Worm (Caenorhabditis elegans) whole organism, late embryonic: ENCODE results near the gene F38B2.2.

Source experiments
- C08G9.2 ChIP-seq: sonication (generic microtip); optimal IDR thresholded peaks from 2 replicates; lab custom pipeline; 2016; ENCODE audit warnings: mild to moderate bottlenecking, missing genetic modification characterization, moderate library complexity, missing compliant biosample characterization
- F13H6.1 ChIP-seq: sonication (generic microtip); optimal IDR thresholded peaks from 2 replicates; lab custom pipeline; 2016; ENCODE audit warnings: missing genetic modification characterization, missing compliant biosample characterization
- K02D7.2 ChIP-seq: sonication (generic microtip); optimal IDR thresholded peaks from 2 replicates; lab custom pipeline; 2017; ENCODE audit warnings: mild to moderate bottlenecking, missing genetic modification characterization, missing compliant biosample characterization
- T23F11.4 ChIP-seq: fragments of 200-800 bp; sonication (Bioruptor generic); optimal IDR thresholded peaks from 2 replicates; lab custom pipeline; 2018; ENCODE audit warnings: mild to moderate bottlenecking, missing genetic modification characterization, missing compliant biosample characterization
- ahr-1 ChIP-seq: sonication (generic microtip); optimal IDR thresholded peaks from 2 replicates; lab custom pipeline; 2016; ENCODE audit warnings: missing genetic modification characterization, missing compliant biosample characterization
- ama-1 ChIP-seq: fragments of 150-350 bp; optimal IDR thresholded peaks from 2 replicates; lab custom pipeline; 2014
- ceh-18 ChIP-seq: sonication (generic microtip); optimal IDR thresholded peaks from 2 replicates; lab custom pipeline; 2016; ENCODE audit warnings: missing genetic modification characterization, missing compliant biosample characterization
- ceh-19 ChIP-seq: fragments of 200-800 bp; sonication (Bioruptor generic); optimal IDR thresholded peaks from 2 replicates; lab custom pipeline; 2018; ENCODE audit warnings: mild to moderate bottlenecking, missing genetic modification characterization, missing compliant biosample characterization
- ceh-2 ChIP-seq: sonication (generic microtip); optimal IDR thresholded peaks from 2 replicates; lab custom pipeline; 2016; ENCODE audit warnings: missing genotype, missing genetic modification characterization, missing compliant biosample characterization
- ceh-24 ChIP-seq: sonication (generic microtip); optimal IDR thresholded peaks from 2 replicates; lab custom pipeline; 2016; ENCODE audit warnings: mild to moderate bottlenecking, missing genetic modification characterization, missing compliant biosample characterization
- ceh-30 ChIP-seq: fragments of 150-350 bp; optimal IDR thresholded peaks from 2 replicates; lab custom pipeline; 2014; ENCODE audit warnings: missing biosample characterization, missing genetic modification characterization
- ceh-31 ChIP-seq: sonication (generic microtip); optimal IDR thresholded peaks from 2 replicates; lab custom pipeline; 2016; ENCODE audit warnings: missing genetic modification characterization, missing compliant biosample characterization
- ceh-34 ChIP-seq: sonication (generic microtip); optimal IDR thresholded peaks from 2 replicates; lab custom pipeline; 2016; ENCODE audit warnings: mild to moderate bottlenecking, missing genetic modification characterization, missing compliant biosample characterization
- ceh-45 ChIP-seq: fragments of 200-800 bp; sonication (Bioruptor generic); IDR thresholded peaks from 2 replicates; pipeline ENCODE4 v1.3.6; 2022; ENCODE audit warnings: missing genetic modification reagents, missing genetic modification characterization, missing compliant biosample characterization
- ceh-48 ChIP-seq: sonication (generic microtip); optimal IDR thresholded peaks from 2 replicates; lab custom pipeline; 2016; ENCODE audit warnings: missing genetic modification characterization, inconsistent platforms, missing compliant biosample characterization
- ceh-6 ChIP-seq: fragments of 200-800 bp; sonication (Bioruptor generic); optimal IDR thresholded peaks from 2 replicates; lab custom pipeline; 2018; ENCODE audit warnings: mild to moderate bottlenecking, missing genetic modification characterization, missing compliant biosample characterization
- ceh-9 ChIP-seq: sonication (generic microtip); optimal IDR thresholded peaks from 2 replicates; lab custom pipeline; 2016; ENCODE audit warnings: mild to moderate bottlenecking, missing genetic modification characterization, inconsistent platforms, missing compliant biosample characterization
- che-1 ChIP-seq: sonication (generic microtip); optimal IDR thresholded peaks from 2 replicates; lab custom pipeline; 2016; ENCODE audit warnings: mild to moderate bottlenecking, missing genetic modification characterization, missing compliant biosample characterization
- elt-2 ChIP-seq: sonication (generic microtip); optimal IDR thresholded peaks from 2 replicates; lab custom pipeline; 2016; ENCODE audit warnings: missing genetic modification reagents, missing genetic modification characterization, missing compliant biosample characterization
- elt-4 ChIP-seq: sonication (generic microtip); optimal IDR thresholded peaks from 2 replicates; lab custom pipeline; 2016; ENCODE audit warnings: missing genetic modification characterization, missing compliant biosample characterization
- ets-4 ChIP-seq: sonication (generic microtip); optimal IDR thresholded peaks from 2 replicates; lab custom pipeline; 2016; ENCODE audit warnings: missing genetic modification characterization, missing compliant biosample characterization
- fax-1 ChIP-seq: sonication (generic microtip); optimal IDR thresholded peaks from 2 replicates; lab custom pipeline; 2016; ENCODE audit warnings: missing genotype, missing genetic modification characterization, missing compliant biosample characterization
- fkh-10 ChIP-seq: fragments of 150-350 bp; optimal IDR thresholded peaks from 2 replicates; lab custom pipeline; 2014; ENCODE audit warnings: missing biosample characterization, missing genetic modification reagents, missing genetic modification characterization
- fkh-6 ChIP-seq: sonication (generic microtip); optimal IDR thresholded peaks from 2 replicates; lab custom pipeline; 2016; ENCODE audit warnings: missing genetic modification characterization, missing compliant biosample characterization
- hlh-13 ChIP-seq: fragments of 200-800 bp; sonication (Bioruptor generic); optimal IDR thresholded peaks from 2 replicates; lab custom pipeline; 2018; ENCODE audit warnings: mild to moderate bottlenecking, missing genetic modification characterization, missing compliant biosample characterization
- hlh-15 ChIP-seq: sonication (generic microtip); optimal IDR thresholded peaks from 2 replicates; lab custom pipeline; 2016; ENCODE audit warnings: missing genetic modification characterization, missing compliant biosample characterization
- hlh-6 ChIP-seq: sonication (generic microtip); optimal IDR thresholded peaks from 2 replicates; lab custom pipeline; 2016; ENCODE audit warnings: missing genotype, missing genetic modification characterization, missing compliant biosample characterization
- hlh-8 ChIP-seq: sonication (generic microtip); optimal IDR thresholded peaks from 2 replicates; lab custom pipeline; 2016; ENCODE audit warnings: missing genotype, missing genetic modification characterization, missing compliant biosample characterization
- mec-3 ChIP-seq: sonication (generic microtip); optimal IDR thresholded peaks from 2 replicates; lab custom pipeline; 2016; ENCODE audit warnings: borderline replicate concordance, missing genetic modification characterization, missing compliant biosample characterization
- nfya-1 ChIP-seq: sonication (generic microtip); optimal IDR thresholded peaks from 2 replicates; lab custom pipeline; 2017; ENCODE audit warnings: missing genetic modification characterization, mild to moderate bottlenecking, missing compliant biosample characterization, antibody characterized with exemption, moderate library complexity
- npax-4 ChIP-seq: sonication (generic microtip); optimal IDR thresholded peaks from 2 replicates; lab custom pipeline; 2016; ENCODE audit warnings: missing genetic modification characterization, missing compliant biosample characterization
- odd-2 ChIP-seq: sonication (generic microtip); optimal IDR thresholded peaks from 2 replicates; lab custom pipeline; 2017; ENCODE audit warnings: antibody characterized with exemption, mild to moderate bottlenecking, missing genetic modification characterization, missing compliant biosample characterization
- pag-3 ChIP-seq: sonication (generic microtip); optimal IDR thresholded peaks from 2 replicates; lab custom pipeline; 2016; ENCODE audit warnings: missing compliant biosample characterization, missing genetic modification characterization, borderline replicate concordance
- pat-9 ChIP-seq: fragments of 200-800 bp; sonication (Bioruptor generic); optimal IDR thresholded peaks from 2 replicates; lab custom pipeline; 2018; ENCODE audit warnings: mild to moderate bottlenecking, missing genetic modification characterization, moderate library complexity, missing compliant biosample characterization
- pax-1 ChIP-seq: fragments of 150-350 bp; optimal IDR thresholded peaks from 2 replicates; lab custom pipeline; 2014; ENCODE audit warnings: missing biosample characterization, missing genetic modification characterization
- pha-2 ChIP-seq: sonication (generic microtip); optimal IDR thresholded peaks from 2 replicates; lab custom pipeline; 2017; ENCODE audit warnings: mild to moderate bottlenecking, missing genetic modification characterization, missing compliant biosample characterization
- pha-4 ChIP-seq: fragments of 150-350 bp; optimal IDR thresholded peaks from 2 replicates; lab custom pipeline; 2018; ENCODE audit warnings: missing biosample characterization, missing genetic modification reagents, missing genetic modification characterization
- pqm-1 ChIP-seq: sonication (generic microtip); optimal IDR thresholded peaks from 2 replicates; lab custom pipeline; 2016; ENCODE audit warnings: missing genetic modification characterization, missing compliant biosample characterization
- pros-1 ChIP-seq: fragments of 150-350 bp; optimal IDR thresholded peaks from 2 replicates; lab custom pipeline; 2014; ENCODE audit warnings: missing biosample characterization, missing genetic modification reagents, missing genetic modification characterization
- ref-2 ChIP-seq: sonication (generic microtip); optimal IDR thresholded peaks from 2 replicates; lab custom pipeline; 2016; ENCODE audit warnings: missing genetic modification characterization, missing compliant biosample characterization
- sdc-2 ChIP-seq: sonication (generic microtip); optimal IDR thresholded peaks from 2 replicates; lab custom pipeline; 2016; ENCODE audit warnings: missing genotype, missing genetic modification characterization, missing compliant biosample characterization
- sox-2 ChIP-seq: fragments of 200-800 bp; sonication (Bioruptor generic); IDR thresholded peaks from 2 replicates; pipeline ENCODE4 v1.3.6; 2022; ENCODE audit warnings: missing genetic modification reagents, missing genetic modification characterization, missing compliant biosample characterization
- sox-4 ChIP-seq: sonication (generic microtip); optimal IDR thresholded peaks from 2 replicates; lab custom pipeline; 2017; ENCODE audit warnings: mild to moderate bottlenecking, missing genetic modification characterization, inconsistent platforms, missing compliant biosample characterization
- syd-9 ChIP-seq: sonication (generic microtip); optimal IDR thresholded peaks from 2 replicates; lab custom pipeline; 2016; ENCODE audit warnings: mild to moderate bottlenecking, missing genetic modification characterization, moderate library complexity, missing compliant biosample characterization
- tbx-2 ChIP-seq: sonication (generic microtip); optimal IDR thresholded peaks from 2 replicates; lab custom pipeline; 2016; ENCODE audit warnings: missing genetic modification characterization, missing compliant biosample characterization
- tbx-7 ChIP-seq: sonication (generic microtip); optimal IDR thresholded peaks from 2 replicates; lab custom pipeline; 2016; ENCODE audit warnings: missing genotype, missing genetic modification characterization, missing compliant biosample characterization
- unc-42 ChIP-seq: sonication (generic microtip); optimal IDR thresholded peaks from 2 replicates; lab custom pipeline; 2016; ENCODE audit warnings: missing genotype, missing genetic modification characterization, missing compliant biosample characterization
- unc-55 ChIP-seq: sonication (generic microtip); optimal IDR thresholded peaks from 2 replicates; lab custom pipeline; 2017; ENCODE audit warnings: missing biosample characterization, missing genetic modification reagents, missing genetic modification characterization
- zip-5 ChIP-seq: sonication (generic microtip); optimal IDR thresholded peaks from 2 replicates; lab custom pipeline; 2016; ENCODE audit warnings: missing genetic modification characterization, missing compliant biosample characterization

The F38B2.2 gene

DNA sequence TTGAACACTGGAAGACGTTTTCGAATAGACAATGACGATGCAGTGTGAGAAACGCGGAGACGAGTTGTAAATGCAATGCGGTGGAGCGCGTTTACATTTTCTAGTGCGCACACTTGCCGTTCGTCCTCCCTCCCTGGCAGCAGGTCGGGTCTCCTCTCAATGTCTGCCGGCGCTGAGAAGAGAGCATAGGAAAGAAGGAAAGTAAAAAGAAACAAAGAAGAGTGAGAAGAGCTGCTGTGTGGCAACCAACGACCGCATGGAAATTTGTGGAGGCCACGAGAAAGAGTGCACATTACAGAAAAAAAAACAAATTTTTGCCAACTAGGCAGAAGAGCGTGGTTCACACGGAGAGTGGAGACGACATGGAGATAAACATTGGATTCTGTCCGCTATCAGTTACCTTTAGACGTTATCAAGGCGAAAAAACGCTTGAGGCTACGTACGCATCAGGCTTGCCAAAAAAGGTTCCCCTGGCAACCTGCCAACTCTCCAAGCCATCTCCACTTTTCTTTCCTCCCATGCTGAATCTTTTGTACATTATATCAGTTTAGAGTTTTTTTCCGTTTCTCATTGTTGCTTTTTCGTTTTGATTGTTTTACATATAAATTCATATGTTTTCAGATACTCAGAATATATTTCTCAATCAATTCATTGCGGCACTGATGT, 20.6 kb upstream of the F38B2.2 start, which contains the start of the genes snrp-40.1 and F08G12.3 (continued):
- TF ChIP-seq ama-1 (lab: Kevin White, UChicago) (no peak), ceh-19 (GFP tag; lab: Kevin White, UChicago) (peak; percentile 41), ahr-1 (tag; lab: Kevin White, UChicago) (no peak), sox-4 (tag; lab: Kevin White, UChicago) (no peak), elt-2 (peak; percentile 62), pha-2 (tag; lab: Kevin White, UChicago) (no peak), zip-5 (no peak), pros-1 (tag; lab: Kevin White, UChicago) (peak; percentile 44), ceh-18 (tag; lab: Kevin White, UChicago) (peak; percentile 84), ceh-31 (tag; lab: Kevin White, UChicago) (peak; percentile 82), C08G9.2 (tag; lab: Kevin White, UChicago) (peak; percentile 33), F13H6.1 (no peak), sdc-2 (tag; lab: Kevin White, UChicago) (peak; percentile 49), npax-4 (no peak), nfya-1 (peak; percentile 83), T23F11.4 (GFP tag; lab: Kevin White, UChicago) (no peak), pax-1 (tag; lab: Kevin White, UChicago) (no peak), unc-55 (peak; percentile 80), hlh-13 (GFP tag; lab: Kevin White, UChicago) (no peak), odd-2 (no peak), elt-4 (no peak), hlh-15 (tag; lab: Kevin White, UChicago) (no peak)

- TF ChIP-seq odd-2 (no peak), pag-3 (tag; lab: Kevin White, UChicago) (no peak), che-1 (tag; lab: Kevin White, UChicago) (no peak), ceh-6 (GFP tag; lab: Kevin White, UChicago) (no peak), pha-4 (tag; lab: Kevin White, UChicago) (no peak), nfya-1 (no peak), ceh-9 (tag; lab: Kevin White, UChicago) (no peak), pat-9 (tag; lab: Kevin White, UChicago) (no peak), pros-1 (tag; lab: Kevin White, UChicago) (no peak), pqm-1 (tag; lab: Kevin White, UChicago) (no peak), hlh-6 (tag; lab: Kevin White, UChicago) (no peak), ceh-48 (tag; lab: Kevin White, UChicago) (no peak), tbx-2 (tag; lab: Kevin White, UChicago) (peak; percentile 63), tbx-7 (no peak), ceh-30 (tag; lab: Kevin White, UChicago) (no peak), hlh-8 (tag; lab: Kevin White, UChicago) (no peak), elt-2 (peak; percentile 44), sox-2 (GFP tag; lab: Robert Waterston, UW) (no peak), ceh-18 (tag; lab: Kevin White, UChicago) (no peak), unc-42 (tag; lab: Kevin White, UChicago) (no peak), K02D7.2 (tag; lab: Kevin White, UChicago) (no peak), C08G9.2 (tag; lab: Kevin White, UChicago) (no peak), mec-3 (tag; lab: Kevin White, UChicago) (no peak), fkh-6 (tag; lab: Kevin White, UChicago) (no peak), fkh-10 (GFP tag; lab: Kevin White, UChicago) (no peak), hlh-13 (GFP tag; lab: Kevin White, UChicago) (no peak), ceh-24 (tag; lab: Kevin White, UChicago) (no peak), ets-4 (tag; lab: Kevin White, UChicago) (no peak), sox-4 (tag; lab: Kevin White, UChicago) (no peak), ceh-31 (tag; lab: Kevin White, UChicago) (peak; percentile 36), ceh-34 (peak; percentile 19), ref-2 (tag; lab: Kevin White, UChicago) (no peak), ceh-2 (tag; lab: Kevin White, UChicago) (no peak), fax-1 (tag; lab: Kevin White, UChicago) (no peak), T23F11.4 (GFP tag; lab: Kevin White, UChicago) (no peak), syd-9 (tag; lab: Kevin White, UChicago) (no peak), hlh-15 (tag; lab: Kevin White, UChicago) (no peak), ceh-45 (GFP tag; lab: Robert Waterston, UW) (no peak), ceh-19 (GFP tag; lab: Kevin White, UChicago) (no peak)
Observed at ce11 chrX:11296683-11297365, 17.6 kb upstream of the F38B2.2 start, which contains the start of gene inx-2. inx-2 (minus strand) TSS chrX:11296733.
